Fruit fly (Drosophila melanogaster) whole organism, larva: ENCODE data around the gene mtgo.

ENCODE experiments used
- noc ChIP-seq: fragments of 200-800 bp; sonication (Bioruptor generic); optimal IDR thresholded peaks from 3 replicates; lab custom pipeline; 2019; ENCODE audit warnings: missing biosample characterization, mild to moderate bottlenecking, missing genetic modification characterization, moderate library complexity

mtgo gene

dm6 chr2L:16676651-16677359 lies 132.0 kb downstream of the mtgo start, which contains the start of the genes Trpgamma and her:
Gene Trpgamma, minus strand, starts transcription at chr2L:16676701.
Gene her, plus strand, starts transcription at chr2L:16677185.
- TF ChIP-seq noc (tag; lab: Kevin White, UChicago): no peak

dm6 chr2L:16679073-16679472 lies 134.3 kb downstream of the mtgo start:
- TF ChIP-seq noc (tag; lab: Kevin White, UChicago): no peak

- peak; percentile 28 for TF ChIP-seq noc (tag; lab: Kevin White, UChicago)
Measured at dm6 chr2L:16679817-16680683, 135.2 kb downstream of the mtgo start, which contains the start of the genes grp and squ. Gene grp, plus strand, starts transcription at chr2L:16680054. Gene squ, plus strand, starts transcription at chr2L:16680054.

- no peak for TF ChIP-seq noc (tag; lab: Kevin White, UChicago)
Measured at dm6 chr2L:16682203-16682602, 137.4 kb downstream of the mtgo start, which contains the start of gene CG33552. Gene CG33552, plus strand, starts transcription at chr2L:16682503.

- peak; percentile 63 for TF ChIP-seq noc (tag; lab: Kevin White, UChicago)
Measured at dm6 chr2L:16683958-16684877, 139.4 kb downstream of the mtgo start, which contains the start of gene CG31807. Gene CG31807, minus strand, starts transcription at chr2L:16684008.

dm6 chr2L:16684908-16685611 lies 140.2 kb downstream of the mtgo start:
- TF ChIP-seq noc (tag; lab: Kevin White, UChicago): peak; percentile 16

- no peak for TF ChIP-seq noc (tag; lab: Kevin White, UChicago)
Measured at dm6 chr2L:16685612-16685912, 140.7 kb downstream of the mtgo start.

dm6 chr2L:16686412-16687043 lies 141.7 kb downstream of the mtgo start:
- TF ChIP-seq noc (tag; lab: Kevin White, UChicago): no peak

dm6 chr2L:16687863-16688262 lies 143.0 kb downstream of the mtgo start:
- no peak for TF ChIP-seq noc (tag; lab: Kevin White, UChicago)

dm6 chr2L:16689800-16690618 lies 145.2 kb downstream of the mtgo start:
- TF ChIP-seq noc (tag; lab: Kevin White, UChicago): no peak

- no peak for TF ChIP-seq noc (tag; lab: Kevin White, UChicago)
Measured at dm6 chr2L:16690619-16690908, 145.7 kb downstream of the mtgo start.

- TF ChIP-seq noc (tag; lab: Kevin White, UChicago): no peak
Measured at dm6 chr2L:16703008-16703510, 158.2 kb downstream of the mtgo start.

dm6 chr2L:16703753-16704152 lies 158.9 kb downstream of the mtgo start:
- TF ChIP-seq noc (tag; lab: Kevin White, UChicago): no peak
